Worm (Caenorhabditis elegans): ENCODE results near the gene smf-1.

smf-1 gene

ce11 chrX:6674333-6674919 lies 48.4 kb downstream of the smf-1 start, which contains the start of gene F38B6.4:
F38B6.4 (plus strand) TSS chrX:6674869.
- TF ChIP-seq mls-2 (tag; optimal IDR thresholded peaks at IDR 0.05) (no peak), flh-1 (GFP tag; optimal IDR thresholded peaks at IDR 0.05) (no peak), unc-120 (tag; optimal IDR thresholded peaks at IDR 0.05; ENCODE audit: poor library complexity, severe bottlenecking) (no peak), drap-1 (GFP tag; optimal IDR thresholded peaks at IDR 0.05) (no peak), lsy-2 (tag; optimal IDR thresholded peaks at IDR 0.05) (no peak), hlh-1 (tag; optimal IDR thresholded peaks at IDR 0.05) (no peak), ceh-43 (GFP tag; optimal IDR thresholded peaks at IDR 0.05) (no peak), snpc-4 (tag; optimal IDR thresholded peaks at IDR 0.05) (no peak), sptf-1 (tag; optimal IDR thresholded peaks at IDR 0.05) (no peak), ceh-83 (GFP tag; optimal IDR thresholded peaks at IDR 0.05) (no peak)

- TF ChIP-seq hlh-1 (tag; optimal IDR thresholded peaks at IDR 0.05), result no peak
- no peak for TF ChIP-seq ceh-43 (GFP tag; optimal IDR thresholded peaks at IDR 0.05)
- no peak for TF ChIP-seq tbx-8 (GFP tag; optimal IDR thresholded peaks at IDR 0.05)
- no peak for TF ChIP-seq nhr-28 (tag; optimal IDR thresholded peaks at IDR 0.05)
- TF ChIP-seq unc-62 (GFP tag; optimal IDR thresholded peaks at IDR 0.05), result no peak
- TF ChIP-seq blmp-1 (tag; optimal IDR thresholded peaks at IDR 0.05), result no peak
- no peak for TF ChIP-seq drap-1 (GFP tag; optimal IDR thresholded peaks at IDR 0.05)
- no peak for TF ChIP-seq pha-4 (tag; optimal IDR thresholded peaks at IDR 0.05)
- no peak for TF ChIP-seq flh-1 (GFP tag; optimal IDR thresholded peaks at IDR 0.05)
- no peak for TF ChIP-seq nhr-237 (tag; optimal IDR thresholded peaks at IDR 0.05)
- TF ChIP-seq ces-1 (GFP tag; optimal IDR thresholded peaks at IDR 0.05), result no peak
- TF ChIP-seq M03D4.4 (tag; optimal IDR thresholded peaks at IDR 0.05), result no peak
These were observed 50.3 kb downstream of the smf-1 start, which contains the start of gene col-172 for ce11 chrX:6672519-6672918. col-172 (plus strand) TSS chrX:6672819.

- no peak for TF ChIP-seq mab-5 (tag; optimal IDR thresholded peaks at IDR 0.05)
- TF ChIP-seq flh-1 (GFP tag; optimal IDR thresholded peaks at IDR 0.05), result no peak
- no peak for TF ChIP-seq elt-3 (tag; optimal IDR thresholded peaks at IDR 0.05)
- TF ChIP-seq drap-1 (GFP tag; optimal IDR thresholded peaks at IDR 0.05), result no peak
- no peak for TF ChIP-seq blmp-1 (tag; optimal IDR thresholded peaks at IDR 0.05)
- TF ChIP-seq M03D4.4 (tag; optimal IDR thresholded peaks at IDR 0.05), result no peak
- TF ChIP-seq zip-8 (tag; optimal IDR thresholded peaks at IDR 0.05), result no peak
- TF ChIP-seq unc-62 (GFP tag; optimal IDR thresholded peaks at IDR 0.05), result no peak
- TF ChIP-seq nhr-28 (tag; optimal IDR thresholded peaks at IDR 0.05), result no peak
- no peak for TF ChIP-seq hlh-1 (tag; optimal IDR thresholded peaks at IDR 0.05)
- no peak for TF ChIP-seq tbx-8 (GFP tag; optimal IDR thresholded peaks at IDR 0.05)
- TF ChIP-seq sptf-1 (tag; optimal IDR thresholded peaks at IDR 0.05), result no peak
- TF ChIP-seq unc-39 (tag; optimal IDR thresholded peaks at IDR 0.05), result no peak
- no peak for TF ChIP-seq lsy-2 (tag; optimal IDR thresholded peaks at IDR 0.05)
- no peak for TF ChIP-seq nhr-2 (tag; optimal IDR thresholded peaks at IDR 0.05)
- no peak for TF ChIP-seq nhr-76 (tag; optimal IDR thresholded peaks at IDR 0.05)
- no peak for TF ChIP-seq ceh-43 (GFP tag; optimal IDR thresholded peaks at IDR 0.05)
- no peak for TF ChIP-seq bed-3 (GFP tag; optimal IDR thresholded peaks at IDR 0.05)
These were observed 51.1 kb downstream of the smf-1 start for ce11 chrX:6671717-6672116.

Measured in whole organism, mixed stage, embryonic.